Worm (Caenorhabditis elegans) whole organism, late embryonic: ENCODE data around the gene T12A7.10.

Source experiments
- C08G9.2 ChIP-seq: sonication (generic microtip); optimal IDR thresholded peaks from 2 replicates; lab custom pipeline; 2016; ENCODE audit warnings: mild to moderate bottlenecking, missing genetic modification characterization, moderate library complexity, missing compliant biosample characterization
- F13H6.1 ChIP-seq: sonication (generic microtip); optimal IDR thresholded peaks from 2 replicates; lab custom pipeline; 2016; ENCODE audit warnings: missing genetic modification characterization, missing compliant biosample characterization
- T23F11.4 ChIP-seq: fragments of 200-800 bp; sonication (Bioruptor generic); optimal IDR thresholded peaks from 2 replicates; lab custom pipeline; 2018; ENCODE audit warnings: mild to moderate bottlenecking, missing genetic modification characterization, missing compliant biosample characterization
- ceh-14 ChIP-seq: sonication (generic microtip); optimal IDR thresholded peaks from 2 replicates; lab custom pipeline; 2016; ENCODE audit warnings: missing genotype, missing genetic modification characterization, missing compliant biosample characterization
- ceh-19 ChIP-seq: fragments of 200-800 bp; sonication (Bioruptor generic); optimal IDR thresholded peaks from 2 replicates; lab custom pipeline; 2018; ENCODE audit warnings: mild to moderate bottlenecking, missing genetic modification characterization, missing compliant biosample characterization
- ceh-2 ChIP-seq: sonication (generic microtip); optimal IDR thresholded peaks from 2 replicates; lab custom pipeline; 2016; ENCODE audit warnings: missing genotype, missing genetic modification characterization, missing compliant biosample characterization
- ceh-31 ChIP-seq: sonication (generic microtip); optimal IDR thresholded peaks from 2 replicates; lab custom pipeline; 2016; ENCODE audit warnings: missing genetic modification characterization, missing compliant biosample characterization
- ceh-48 ChIP-seq: sonication (generic microtip); optimal IDR thresholded peaks from 2 replicates; lab custom pipeline; 2016; ENCODE audit warnings: missing genetic modification characterization, inconsistent platforms, missing compliant biosample characterization
- ceh-6 ChIP-seq: fragments of 200-800 bp; sonication (Bioruptor generic); optimal IDR thresholded peaks from 2 replicates; lab custom pipeline; 2018; ENCODE audit warnings: mild to moderate bottlenecking, missing genetic modification characterization, missing compliant biosample characterization
- che-1 ChIP-seq: sonication (generic microtip); optimal IDR thresholded peaks from 2 replicates; lab custom pipeline; 2016; ENCODE audit warnings: mild to moderate bottlenecking, missing genetic modification characterization, missing compliant biosample characterization
- dmd-4 ChIP-seq: sonication (generic microtip); optimal IDR thresholded peaks from 2 replicates; lab custom pipeline; 2016; ENCODE audit warnings: borderline replicate concordance, missing genetic modification characterization, missing compliant biosample characterization
- elt-4 ChIP-seq: sonication (generic microtip); optimal IDR thresholded peaks from 2 replicates; lab custom pipeline; 2016; ENCODE audit warnings: missing genetic modification characterization, missing compliant biosample characterization
- fkh-10 ChIP-seq: fragments of 150-350 bp; optimal IDR thresholded peaks from 2 replicates; lab custom pipeline; 2014; ENCODE audit warnings: missing biosample characterization, missing genetic modification reagents, missing genetic modification characterization
- hlh-13 ChIP-seq: fragments of 200-800 bp; sonication (Bioruptor generic); optimal IDR thresholded peaks from 2 replicates; lab custom pipeline; 2018; ENCODE audit warnings: mild to moderate bottlenecking, missing genetic modification characterization, missing compliant biosample characterization
- hlh-6 ChIP-seq: sonication (generic microtip); optimal IDR thresholded peaks from 2 replicates; lab custom pipeline; 2016; ENCODE audit warnings: missing genotype, missing genetic modification characterization, missing compliant biosample characterization
- mec-3 ChIP-seq: sonication (generic microtip); optimal IDR thresholded peaks from 2 replicates; lab custom pipeline; 2016; ENCODE audit warnings: borderline replicate concordance, missing genetic modification characterization, missing compliant biosample characterization
- odd-2 ChIP-seq: sonication (generic microtip); optimal IDR thresholded peaks from 2 replicates; lab custom pipeline; 2017; ENCODE audit warnings: antibody characterized with exemption, mild to moderate bottlenecking, missing genetic modification characterization, missing compliant biosample characterization
- pax-1 ChIP-seq: fragments of 150-350 bp; optimal IDR thresholded peaks from 2 replicates; lab custom pipeline; 2014; ENCODE audit warnings: missing biosample characterization, missing genetic modification characterization
- pha-4 ChIP-seq: fragments of 150-350 bp; optimal IDR thresholded peaks from 2 replicates; lab custom pipeline; 2018; ENCODE audit warnings: missing biosample characterization, missing genetic modification reagents, missing genetic modification characterization
- pqm-1 ChIP-seq: sonication (generic microtip); optimal IDR thresholded peaks from 2 replicates; lab custom pipeline; 2016; ENCODE audit warnings: missing genetic modification characterization, missing compliant biosample characterization
- pros-1 ChIP-seq: fragments of 150-350 bp; optimal IDR thresholded peaks from 2 replicates; lab custom pipeline; 2014; ENCODE audit warnings: missing biosample characterization, missing genetic modification reagents, missing genetic modification characterization
- ref-2 ChIP-seq: sonication (generic microtip); optimal IDR thresholded peaks from 2 replicates; lab custom pipeline; 2016; ENCODE audit warnings: missing genetic modification characterization, missing compliant biosample characterization
- rnt-1 ChIP-seq: sonication (generic microtip); optimal IDR thresholded peaks from 2 replicates; lab custom pipeline; 2016; ENCODE audit warnings: missing genetic modification characterization, missing compliant biosample characterization
- sdc-2 ChIP-seq: sonication (generic microtip); optimal IDR thresholded peaks from 2 replicates; lab custom pipeline; 2016; ENCODE audit warnings: missing genotype, missing genetic modification characterization, missing compliant biosample characterization
- sox-4 ChIP-seq: sonication (generic microtip); optimal IDR thresholded peaks from 2 replicates; lab custom pipeline; 2017; ENCODE audit warnings: mild to moderate bottlenecking, missing genetic modification characterization, inconsistent platforms, missing compliant biosample characterization
- tbx-7 ChIP-seq: sonication (generic microtip); optimal IDR thresholded peaks from 2 replicates; lab custom pipeline; 2016; ENCODE audit warnings: missing genotype, missing genetic modification characterization, missing compliant biosample characterization
- unc-3 ChIP-seq, 2 experiments: fragments of 200-800 bp in 1 of 2; sonication (Bioruptor generic) in 1 of 2; sonication (generic microtip) in 1 of 2; conservative IDR thresholded peaks in 1 of 2; optimal IDR thresholded peaks in 1 of 2; 2 replicates each; pipeline versions ENCODE4 v1.3.6 to Lab custom; 2016 to 2022; ENCODE audit warnings: missing compliant biosample characterization in 2 of 2, missing genetic modification characterization in 2 of 2, missing genetic modification reagents in 1 of 2
- unc-42 ChIP-seq: sonication (generic microtip); optimal IDR thresholded peaks from 2 replicates; lab custom pipeline; 2016; ENCODE audit warnings: missing genotype, missing genetic modification characterization, missing compliant biosample characterization
- unc-55 ChIP-seq: sonication (generic microtip); optimal IDR thresholded peaks from 2 replicates; lab custom pipeline; 2017; ENCODE audit warnings: missing biosample characterization, missing genetic modification reagents, missing genetic modification characterization
- unc-86 ChIP-seq: sonication (generic microtip); optimal IDR thresholded peaks from 2 replicates; lab custom pipeline; 2016; ENCODE audit warnings: missing genetic modification characterization, missing compliant biosample characterization

The T12A7.10 gene

ce11 chrIV:11785064-11785840 lies 30.3 kb upstream of the T12A7.10 start:
- TF ChIP-seq pqm-1 (tag; lab: Kevin White, UChicago): no peak
- peak; percentile 93 for TF ChIP-seq unc-42 (tag; lab: Kevin White, UChicago)
- peak; percentile 18 for TF ChIP-seq ref-2
- no peak for TF ChIP-seq che-1
- TF ChIP-seq sdc-2 (tag; lab: Kevin White, UChicago): no peak
- TF ChIP-seq ceh-31: peak; percentile 44
- TF ChIP-seq, all 69 proteins: peak for 3

ce11 chrIV:11782846-11783245 lies 27.9 kb upstream of the T12A7.10 start:
- TF ChIP-seq dmd-4 (tag; lab: Kevin White, UChicago) (no peak), ceh-2 (tag; lab: Kevin White, UChicago) (no peak), ceh-19 (no peak), F13H6.1 (tag; lab: Kevin White, UChicago) (no peak), ref-2 (no peak), elt-4 (tag; lab: Kevin White, UChicago) (no peak), unc-42 (tag; lab: Kevin White, UChicago) (peak; percentile 89)

- TF ChIP-seq odd-2 (tag; lab: Kevin White, UChicago) (no peak), unc-55 (GFP tag; lab: Kevin White, UChicago) (peak; percentile 75)
Observed at ce11 chrIV:11779028-11779427, 24.1 kb upstream of the T12A7.10 start, which contains the start of gene lpr-2. Gene lpr-2, plus strand, starts transcription at chrIV:11779216.

ce11 chrIV:11776968-11777467 lies 22.1 kb upstream of the T12A7.10 start:
- TF ChIP-seq pros-1 (tag; lab: Kevin White, UChicago) (no peak), mec-3 (no peak), unc-42 (tag; lab: Kevin White, UChicago) (peak; percentile 19)

ce11 chrIV:11773692-11774225 lies 18.9 kb upstream of the T12A7.10 start, which contains the start of gene lips-5:
Gene lips-5, minus strand, starts transcription at chrIV:11773742.
- no peak for TF ChIP-seq unc-3 (GFP tag; conservative IDR thresholded peaks at IDR 0.05; lab: Robert Waterston, UW)
- no peak for TF ChIP-seq unc-3 (tag; optimal IDR thresholded peaks at IDR 0.05; lab: Kevin White, UChicago)
- TF ChIP-seq tbx-7 (tag; lab: Kevin White, UChicago): no peak
- no peak for TF ChIP-seq hlh-13 (GFP tag; lab: Kevin White, UChicago)
- TF ChIP-seq unc-86: no peak
- TF ChIP-seq elt-4 (tag; lab: Kevin White, UChicago): no peak
- no peak for TF ChIP-seq odd-2 (tag; lab: Kevin White, UChicago)
- no peak for TF ChIP-seq sox-4 (tag; lab: Kevin White, UChicago)
- no peak for TF ChIP-seq T23F11.4 (GFP tag; lab: Kevin White, UChicago)
- no peak for TF ChIP-seq sdc-2 (tag; lab: Kevin White, UChicago)
- TF ChIP-seq pax-1 (tag; lab: Kevin White, UChicago): no peak
- no peak for TF ChIP-seq C08G9.2 (tag; lab: Kevin White, UChicago)
- TF ChIP-seq ceh-14: no peak
- TF ChIP-seq unc-42 (tag; lab: Kevin White, UChicago): no peak
- TF ChIP-seq rnt-1: no peak
- no peak for TF ChIP-seq mec-3
- TF ChIP-seq ceh-48 (tag; lab: Kevin White, UChicago): no peak

ce11 chrIV:11772119-11772518 lies 17.2 kb upstream of the T12A7.10 start:
- TF ChIP-seq ceh-6 (GFP tag; lab: Kevin White, UChicago): no peak
- TF ChIP-seq fkh-10: no peak
- TF ChIP-seq hlh-6: no peak
- no peak for TF ChIP-seq pha-4 (tag; lab: Kevin White, UChicago)
